Fruit fly (Drosophila melanogaster) whole organism, prepupa: ENCODE results near the gene mei-218.

Source experiments
- CG10631 ChIP-seq: fragments of 200-800 bp; sonication (Bioruptor generic); optimal IDR thresholded peaks from 2 replicates; lab custom pipeline; 2016; ENCODE audit warnings: missing biosample characterization, missing genetic modification characterization
- CG10669 ChIP-seq: fragments of 200-800 bp; sonication (Bioruptor generic); optimal IDR thresholded peaks from 3 replicates; lab custom pipeline; 2018; ENCODE audit warnings: missing biosample characterization, mild to moderate bottlenecking, missing genetic modification characterization, moderate library complexity
- CG11294 ChIP-seq: fragments of 200-800 bp; sonication (Bioruptor generic); IDR thresholded peaks from 2 replicates; pipeline ENCODE4 v1.3.6; 2022; ENCODE audit warnings: missing biosample characterization, missing genetic modification characterization
- CG11762 ChIP-seq: fragments of 200-800 bp; sonication (Bioruptor generic); optimal IDR thresholded peaks from 3 replicates; lab custom pipeline; 2016; ENCODE audit warnings: missing biosample characterization, missing genetic modification characterization; ENCODE audit not compliant: insufficient read depth
- CG11902 ChIP-seq: fragments of 200-800 bp; sonication (Bioruptor generic); optimal IDR thresholded peaks from 3 replicates; lab custom pipeline; 2016; ENCODE audit warnings: missing biosample characterization, missing genetic modification characterization
- CG15336 ChIP-seq: fragments of 200-800 bp; sonication (Bioruptor generic); IDR thresholded peaks from 2 replicates; pipeline ENCODE4 v1.3.6; 2022; ENCODE audit warnings: missing biosample characterization, missing genetic modification characterization
- CG1621 ChIP-seq: fragments of 200-800 bp; sonication (Bioruptor generic); optimal IDR thresholded peaks from 3 replicates; lab custom pipeline; 2018; ENCODE audit warnings: missing biosample characterization, mild to moderate bottlenecking, missing genetic modification characterization
- CG3032 ChIP-seq: fragments of 200-800 bp; optimal IDR thresholded peaks from 2 replicates; lab custom pipeline; 2019; ENCODE audit warnings: missing biosample characterization, mild to moderate bottlenecking, missing genetic modification characterization, moderate library complexity
- CG31627 ChIP-seq: fragments of 200-800 bp; sonication (Bioruptor generic); optimal IDR thresholded peaks from 3 replicates; lab custom pipeline; 2016; ENCODE audit warnings: missing biosample characterization, missing genetic modification characterization
- CG34406 ChIP-seq: fragments of 200-800 bp; sonication (Bioruptor generic); optimal IDR thresholded peaks from 3 replicates; lab custom pipeline; 2016; ENCODE audit warnings: missing biosample characterization, missing genetic modification characterization
- CG6163 ChIP-seq: fragments of 200-800 bp; sonication (Bioruptor generic); IDR thresholded peaks from 3 replicates; pipeline ENCODE4 v1.3.6; 2022; ENCODE audit warnings: missing biosample characterization, missing genetic modification characterization
- CG6792 ChIP-seq: fragments of 200-800 bp; sonication (Bioruptor generic); optimal IDR thresholded peaks from 3 replicates; lab custom pipeline; 2016; ENCODE audit warnings: missing biosample characterization, missing genetic modification characterization
- CG6854 ChIP-seq: fragments of 200-800 bp; sonication (Bioruptor generic); optimal IDR thresholded peaks from 2 replicates; lab custom pipeline; 2017; ENCODE audit warnings: missing biosample characterization, mild to moderate bottlenecking, missing genetic modification characterization
- CG8119 ChIP-seq: fragments of 200-800 bp; sonication (Bioruptor generic); IDR thresholded peaks from 3 replicates; pipeline ENCODE4 v1.3.6; 2022; ENCODE audit warnings: missing biosample characterization, missing genetic modification characterization
- CG8632 ChIP-seq: fragments of 200-800 bp; sonication (Bioruptor generic); optimal IDR thresholded peaks from 3 replicates; lab custom pipeline; 2016; ENCODE audit warnings: missing biosample characterization, missing genetic modification characterization
- Eip78C ChIP-seq: fragments of 200-800 bp; sonication (Bioruptor generic); peaks from one replicate; lab custom pipeline; 2016; ENCODE audit warnings: missing biosample characterization, missing genetic modification characterization
- Ets21C ChIP-seq: fragments of 200-800 bp; sonication (Bioruptor generic); optimal IDR thresholded peaks from 3 replicates; lab custom pipeline; 2016; ENCODE audit warnings: missing biosample characterization, missing genetic modification characterization
- Gug ChIP-seq: fragments of 200-800 bp; sonication (Bioruptor generic); IDR thresholded peaks from 2 replicates; pipeline ENCODE4 v1.3.6; 2022; ENCODE audit warnings: missing biosample characterization, missing genetic modification characterization
- Hr38 ChIP-seq: sonication (Bioruptor generic); optimal IDR thresholded peaks from 2 replicates; lab custom pipeline; 2016; ENCODE audit warnings: missing biosample characterization, missing genetic modification characterization
- Hr4 ChIP-seq: fragments of 200-800 bp; sonication (Bioruptor generic); optimal IDR thresholded peaks from 3 replicates; lab custom pipeline; 2016; ENCODE audit warnings: missing biosample characterization, missing genetic modification characterization
- Lpt ChIP-seq: fragments of 200-800 bp; sonication (Bioruptor generic); optimal IDR thresholded peaks from 3 replicates; lab custom pipeline; 2016; ENCODE audit warnings: missing biosample characterization, missing genetic modification characterization
- OdsH ChIP-seq: fragments of 200-800 bp; sonication (Bioruptor generic); optimal IDR thresholded peaks from 3 replicates; lab custom pipeline; 2016; ENCODE audit warnings: missing biosample characterization, missing genetic modification characterization
- Smox ChIP-seq: fragments of 200-800 bp; sonication (Bioruptor generic); optimal IDR thresholded peaks from 3 replicates; lab custom pipeline; 2016; ENCODE audit warnings: missing biosample characterization, missing genetic modification characterization
- Sox102F ChIP-seq: fragments of 200-800 bp; sonication (Bioruptor generic); optimal IDR thresholded peaks from 2 replicates; lab custom pipeline; 2016; ENCODE audit warnings: missing biosample characterization, mild to moderate bottlenecking, missing genetic modification characterization
- achi ChIP-seq: fragments of 200-800 bp; sonication (Bioruptor generic); optimal IDR thresholded peaks from 3 replicates; lab custom pipeline; 2016; ENCODE audit warnings: missing biosample characterization, missing genetic modification characterization
- acj6 ChIP-seq: fragments of 200-800 bp; sonication (Bioruptor generic); optimal IDR thresholded peaks from 3 replicates; lab custom pipeline; 2016; ENCODE audit warnings: missing biosample characterization, missing genetic modification characterization
- cyc ChIP-seq: fragments of 200-800 bp; sonication (Bioruptor generic); optimal IDR thresholded peaks from 3 replicates; lab custom pipeline; 2016; ENCODE audit warnings: missing biosample characterization, missing genetic modification characterization
- dac ChIP-seq: fragments of 200-800 bp; sonication (Bioruptor generic); optimal IDR thresholded peaks from 2 replicates; lab custom pipeline; 2017; ENCODE audit warnings: missing biosample characterization, mild to moderate bottlenecking, missing genetic modification characterization
- eg ChIP-seq: fragments of 200-800 bp; sonication (Bioruptor generic); IDR thresholded peaks from 3 replicates; pipeline ENCODE4 v1.3.6; 2022; ENCODE audit warnings: missing biosample characterization, missing genetic modification characterization
- esn ChIP-seq: fragments of 200-800 bp; sonication (Bioruptor generic); optimal IDR thresholded peaks from 2 replicates; lab custom pipeline; 2016; ENCODE audit warnings: missing biosample characterization, mild to moderate bottlenecking, missing genetic modification characterization, moderate library complexity
- fd59A ChIP-seq: fragments of 200-800 bp; sonication (Bioruptor generic); optimal IDR thresholded peaks from 2 replicates; lab custom pipeline; 2017; ENCODE audit warnings: missing biosample characterization, mild to moderate bottlenecking, missing genetic modification characterization, missing genetic modification reagents
- fd85E ChIP-seq: fragments of 200-800 bp; sonication (Bioruptor generic); optimal IDR thresholded peaks from 3 replicates; lab custom pipeline; 2016; ENCODE audit warnings: missing biosample characterization, missing genetic modification characterization
- pdm3 ChIP-seq: fragments of 200-800 bp; sonication (Bioruptor generic); optimal IDR thresholded peaks from 3 replicates; lab custom pipeline; 2016; ENCODE audit warnings: missing biosample characterization, missing genetic modification characterization
- spab ChIP-seq: fragments of 200-800 bp; sonication (Bioruptor generic); optimal IDR thresholded peaks from 2 replicates; lab custom pipeline; 2017; ENCODE audit warnings: missing biosample characterization, mild to moderate bottlenecking, missing genetic modification characterization, missing genetic modification reagents
- ss ChIP-seq, 2 experiments: fragments of 200-800 bp; sonication (Bioruptor generic); optimal IDR thresholded peaks; 2 replicates in 1 of 2; 3 replicates in 1 of 2; lab custom pipeline; 2017 to 2018; ENCODE audit warnings: mild to moderate bottlenecking in 2 of 2, missing biosample characterization in 2 of 2, missing genetic modification characterization in 2 of 2, moderate library complexity in 1 of 2
- svp ChIP-seq: fragments of 200-800 bp; sonication (Bioruptor generic); peaks from one replicate; lab custom pipeline; 2016; ENCODE audit warnings: missing biosample characterization, missing genetic modification characterization
- topi ChIP-seq: fragments of 200-800 bp; sonication (Bioruptor generic); optimal IDR thresholded peaks from 3 replicates; lab custom pipeline; 2016; ENCODE audit warnings: missing biosample characterization, missing genetic modification characterization
- vri ChIP-seq: fragments of 200-800 bp; sonication (Bioruptor generic); optimal IDR thresholded peaks from 3 replicates; lab custom pipeline; 2016; ENCODE audit warnings: missing biosample characterization, mild to moderate bottlenecking, missing genetic modification characterization

The mei-218 gene

DNA sequence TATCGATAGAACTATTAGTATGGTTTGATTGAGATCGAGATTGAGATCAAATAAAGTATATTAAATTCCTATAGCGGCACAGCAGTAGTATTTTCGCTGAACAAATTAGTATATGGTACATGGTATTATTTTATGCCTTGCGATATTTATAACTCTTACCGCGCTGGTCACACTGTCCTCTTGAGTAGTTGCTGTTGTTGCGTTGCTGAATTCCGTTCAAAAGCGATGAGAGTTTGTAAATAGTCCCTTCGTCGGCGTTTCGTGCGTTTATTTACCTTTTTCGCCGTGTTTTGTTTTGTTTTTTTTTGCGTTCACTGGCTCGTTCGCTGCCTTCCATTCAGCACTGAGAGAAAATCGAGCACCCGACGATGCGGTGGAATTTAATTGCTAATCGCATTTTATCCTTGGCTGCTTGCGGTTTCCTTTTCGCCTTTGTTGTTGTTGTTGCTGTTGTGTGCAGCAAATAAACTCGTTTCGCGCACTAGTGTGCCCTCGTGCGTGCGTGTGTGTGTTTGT, 35.3 kb downstream of the mei-218 start, which contains the start of gene CG5004 (continued):
- TF ChIP-seq dac: no peak
- TF ChIP-seq Sox102F (GFP tag; lab: Kevin White, UChicago): peak; percentile 3
- TF ChIP-seq CG10631 (GFP tag; lab: Kevin White, UChicago): no peak
- peak; percentile 31 for TF ChIP-seq achi (GFP tag; lab: Kevin White, UChicago)
- no peak for TF ChIP-seq Smox
- TF ChIP-seq ss (GFP tag; optimal IDR thresholded peaks at IDR 0.05; lab: Kevin White, UChicago): peak; percentile 52 to 55
- no peak for TF ChIP-seq Lpt (GFP tag; lab: Kevin White, UChicago)
- TF ChIP-seq acj6 (GFP tag; lab: Kevin White, UChicago): no peak
- TF ChIP-seq fd59A (GFP tag; lab: Kevin White, UChicago): no peak
- no peak for TF ChIP-seq CG31627 (GFP tag; lab: Kevin White, UChicago)
- TF ChIP-seq, all 60 proteins: peak for 10

dm6 chrX:17106153-17106700, 36.6 kb downstream of the mei-218 start:
- TF ChIP-seq esn: no peak

- TF ChIP-seq pdm3 (GFP tag; lab: Kevin White, UChicago) (no peak), Eip78C (GFP tag; lab: Kevin White, UChicago) (peak; percentile 11)
Observed at dm6 chrX:17105707-17106106, 37.1 kb downstream of the mei-218 start, which contains the start of gene Arpc3B. Gene Arpc3B (minus strand): TSS chrX:17105852.

dm6 chrX:17093900-17094446, 48.8 kb downstream of the mei-218 start:
- TF ChIP-seq CG15336 (no peak), OdsH (GFP tag; lab: Kevin White, UChicago) (no peak), Eip78C (GFP tag; lab: Kevin White, UChicago) (peak; percentile 0)
- TF ChIP-seq, all 60 proteins: peak for 1

- peak; percentile 55 for TF ChIP-seq svp (GFP tag; lab: Kevin White, UChicago)
- peak; percentile 17 for TF ChIP-seq cyc (GFP tag; lab: Kevin White, UChicago)
- no peak for TF ChIP-seq spab (GFP tag; lab: Kevin White, UChicago)
- TF ChIP-seq CG11294 (GFP tag; lab: Robert Waterston, UW): no peak
- TF ChIP-seq achi (GFP tag; lab: Kevin White, UChicago): no peak
- TF ChIP-seq OdsH (GFP tag; lab: Kevin White, UChicago): no peak
- TF ChIP-seq CG10669 (GFP tag; lab: Kevin White, UChicago): no peak
- TF ChIP-seq eg (GFP tag; lab: Robert Waterston, UW): no peak
- TF ChIP-seq Ets21C (GFP tag; lab: Kevin White, UChicago): no peak
Observed at dm6 chrX:17093431-17093830, 49.4 kb downstream of the mei-218 start.

- TF ChIP-seq Hr4 (peak; percentile 63), CG11902 (peak; percentile 58), topi (peak; percentile 70), CG15336 (peak; percentile 78), ss (GFP tag; optimal IDR thresholded peaks at IDR 0.05; lab: Kevin White, UChicago) (peak; percentile 58 to 82), CG8119 (GFP tag; lab: Robert Waterston, UW) (peak; percentile 79), spab (GFP tag; lab: Kevin White, UChicago) (peak; percentile 39), CG6854 (GFP tag; lab: Kevin White, UChicago) (no peak), svp (GFP tag; lab: Kevin White, UChicago) (peak; percentile 92), CG6792 (GFP tag; lab: Kevin White, UChicago) (peak; percentile 71), Sox102F (GFP tag; lab: Kevin White, UChicago) (peak; percentile 17), Gug (GFP tag; lab: Robert Waterston, UW) (peak; percentile 45; the same call in 1 of the 2 replicates), CG1621 (tag; lab: Kevin White, UChicago) (no peak), CG11762 (peak; percentile 31), CG8632 (peak; percentile 84), Hr38 (no peak), fd85E (GFP tag; lab: Kevin White, UChicago) (no peak), vri (GFP tag; lab: Kevin White, UChicago) (no peak), CG6163 (GFP tag; lab: Robert Waterston, UW) (peak; percentile 57; the same call in 2 of the 3 replicates), CG34406 (GFP tag; lab: Kevin White, UChicago) (peak; percentile 79), Ets21C (GFP tag; lab: Kevin White, UChicago) (peak; percentile 8), CG10631 (GFP tag; lab: Kevin White, UChicago) (peak; percentile 80), CG3032 (tag; lab: Kevin White, UChicago) (peak; percentile 71)
Observed at dm6 chrX:17091062-17091904, 51.5 kb downstream of the mei-218 start, which contains the start of the genes CG16700 and CG4991. Gene CG16700 (plus strand): TSS chrX:17091854. Gene CG4991 (plus strand): TSS chrX:17091854.
